Worm (Caenorhabditis elegans) whole organism, L2 larva: ENCODE measurements around the gene rsf-1.
A peak's percentile ranks its signal among the peaks of the same experiment; 100 is the strongest.

Experiments
- C34F6.9 ChIP-seq: fragments of 150-350 bp; optimal IDR thresholded peaks from 2 replicates; lab custom pipeline; 2014; ENCODE audit warnings: missing biosample characterization, missing genetic modification characterization
- F13H6.1 ChIP-seq: sonication (generic microtip); optimal IDR thresholded peaks from 2 replicates; lab custom pipeline; 2016; ENCODE audit warnings: missing genetic modification characterization, missing compliant biosample characterization
- R02D3.7 ChIP-seq: fragments of 150-350 bp; optimal IDR thresholded peaks from 2 replicates; lab custom pipeline; 2014; ENCODE audit warnings: missing biosample characterization, missing genetic modification characterization
- Y55F3AM.14 ChIP-seq: fragments of 200-800 bp; sonication (Bioruptor generic); optimal IDR thresholded peaks from 2 replicates; lab custom pipeline; 2018; ENCODE audit warnings: mild to moderate bottlenecking, missing genetic modification characterization, missing compliant biosample characterization
- ZK546.5 ChIP-seq: sonication (generic microtip); optimal IDR thresholded peaks from 2 replicates; lab custom pipeline; 2017; ENCODE audit warnings: missing biosample characterization, missing genetic modification characterization
- alr-1 ChIP-seq: fragments of 150-350 bp; optimal IDR thresholded peaks from 2 replicates; lab custom pipeline; 2014; ENCODE audit warnings: missing biosample characterization, missing genetic modification characterization
- aly-2 ChIP-seq: fragments of 150-350 bp; optimal IDR thresholded peaks from 2 replicates; lab custom pipeline; 2014; ENCODE audit warnings: missing biosample characterization, missing genetic modification characterization
- ama-1 ChIP-seq: fragments of 150-350 bp; optimal IDR thresholded peaks from 2 replicates; lab custom pipeline; 2018; ENCODE audit warnings: inconsistent platforms
- blmp-1 ChIP-seq: sonication (generic microtip); optimal IDR thresholded peaks from 2 replicates; lab custom pipeline; 2017; ENCODE audit warnings: missing genetic modification characterization, mild to moderate bottlenecking, missing compliant biosample characterization, antibody characterized with exemption, moderate library complexity; ENCODE audit not compliant: insufficient read depth
- ceh-16 ChIP-seq: fragments of 150-350 bp; optimal IDR thresholded peaks from 2 replicates; lab custom pipeline; 2014; ENCODE audit warnings: missing biosample characterization, missing genetic modification characterization
- ceh-82 ChIP-seq: fragments of 150-350 bp; optimal IDR thresholded peaks from 2 replicates; lab custom pipeline; 2014; ENCODE audit warnings: missing biosample characterization, missing genetic modification characterization
- crh-2 ChIP-seq: sonication (generic microtip); optimal IDR thresholded peaks from 2 replicates; lab custom pipeline; 2017; ENCODE audit warnings: missing biosample characterization, missing genetic modification characterization
- dmd-4 ChIP-seq: sonication (generic microtip); optimal IDR thresholded peaks from 2 replicates; lab custom pipeline; 2017; ENCODE audit warnings: missing biosample characterization, missing genetic modification characterization
- egl-27 ChIP-seq: sonication (generic microtip); optimal IDR thresholded peaks from 3 replicates; lab custom pipeline; 2017; ENCODE audit warnings: missing biosample characterization, missing genetic modification reagents, missing genetic modification characterization
- elt-1 ChIP-seq: fragments of 150-350 bp; optimal IDR thresholded peaks from 2 replicates; lab custom pipeline; 2014; ENCODE audit warnings: missing biosample characterization, missing genetic modification characterization
- elt-3 ChIP-seq: sonication (generic microtip); optimal IDR thresholded peaks from 2 replicates; lab custom pipeline; 2017; ENCODE audit warnings: missing biosample characterization, missing genetic modification characterization
- fos-1 ChIP-seq: fragments of 150-350 bp; optimal IDR thresholded peaks from 2 replicates; lab custom pipeline; 2014; ENCODE audit warnings: missing biosample characterization, missing genetic modification characterization
- gmeb-1 ChIP-seq: fragments of 150-350 bp; optimal IDR thresholded peaks from 2 replicates; lab custom pipeline; 2014; ENCODE audit warnings: missing biosample characterization, missing genetic modification characterization
- lin-11 ChIP-seq: fragments of 150-350 bp; sonication (generic microtip); optimal IDR thresholded peaks from 2 replicates; lab custom pipeline; 2014; ENCODE audit warnings: missing biosample characterization, missing genetic modification characterization, inconsistent platforms, mixed read lengths
- lin-13 ChIP-seq: fragments of 150-350 bp; optimal IDR thresholded peaks from 2 replicates; lab custom pipeline; 2014; ENCODE audit warnings: missing biosample characterization, missing genetic modification reagents, missing genetic modification characterization
- lin-39 ChIP-seq: fragments of 150-350 bp; optimal IDR thresholded peaks from 2 replicates; lab custom pipeline; 2014; ENCODE audit warnings: missing biosample characterization, missing genetic modification reagents, missing genetic modification characterization
- lsy-2 ChIP-seq, 2 experiments: fragments of 150-350 bp in 1 of 2; sonication (generic microtip) in 1 of 2; optimal IDR thresholded peaks; 2 replicates each; lab custom pipeline; 2014 to 2017; ENCODE audit warnings: missing biosample characterization in 2 of 2, missing genetic modification characterization in 2 of 2
- mab-5 ChIP-seq: fragments of 150-350 bp; optimal IDR thresholded peaks from 2 replicates; lab custom pipeline; 2014; ENCODE audit warnings: missing biosample characterization, missing genetic modification characterization
- mbf-1 ChIP-seq: sonication (generic microtip); optimal IDR thresholded peaks from 2 replicates; lab custom pipeline; 2017; ENCODE audit warnings: missing biosample characterization, missing genetic modification characterization
- mdl-1 ChIP-seq, 2 experiments: fragments of 150-350 bp in 1 of 2; sonication (generic microtip) in 1 of 2; optimal IDR thresholded peaks; 2 replicates each; lab custom pipeline; 2017; ENCODE audit warnings: missing biosample characterization in 2 of 2, missing genetic modification characterization in 2 of 2
- nhr-10 ChIP-seq: sonication (generic microtip); optimal IDR thresholded peaks from 2 replicates; lab custom pipeline; 2017; ENCODE audit warnings: missing biosample characterization, missing genetic modification characterization
- nhr-11 ChIP-seq: fragments of 150-350 bp; optimal IDR thresholded peaks from 2 replicates; lab custom pipeline; 2014; ENCODE audit warnings: missing biosample characterization, missing genetic modification characterization
- nhr-12 ChIP-seq: fragments of 150-350 bp; optimal IDR thresholded peaks from 2 replicates; lab custom pipeline; 2014; ENCODE audit warnings: missing biosample characterization, missing genetic modification characterization
- nhr-129 ChIP-seq: fragments of 150-350 bp; optimal IDR thresholded peaks from 2 replicates; lab custom pipeline; 2014; ENCODE audit warnings: missing biosample characterization, missing genetic modification characterization
- nhr-21 ChIP-seq: fragments of 150-350 bp; optimal IDR thresholded peaks from 2 replicates; lab custom pipeline; 2014; ENCODE audit warnings: missing biosample characterization, missing genetic modification characterization
- nhr-23 ChIP-seq: fragments of 150-350 bp; optimal IDR thresholded peaks from 2 replicates; lab custom pipeline; 2014; ENCODE audit warnings: missing biosample characterization, missing genetic modification reagents, missing genetic modification characterization
- nhr-237 ChIP-seq: fragments of 150-350 bp; optimal IDR thresholded peaks from 2 replicates; lab custom pipeline; 2014; ENCODE audit warnings: missing biosample characterization, missing genetic modification characterization
- nhr-25 ChIP-seq: fragments of 150-350 bp; sonication (generic microtip); optimal IDR thresholded peaks from 3 replicates; lab custom pipeline; 2014; ENCODE audit warnings: missing biosample characterization, missing genetic modification characterization
- nhr-6 ChIP-seq: fragments of 150-350 bp; optimal IDR thresholded peaks from 2 replicates; lab custom pipeline; 2014; ENCODE audit warnings: missing biosample characterization, missing genetic modification characterization
- nhr-77 ChIP-seq: fragments of 150-350 bp; optimal IDR thresholded peaks from 2 replicates; lab custom pipeline; 2014; ENCODE audit warnings: missing biosample characterization, missing genetic modification characterization
- peb-1 ChIP-seq: fragments of 150-350 bp; optimal IDR thresholded peaks from 2 replicates; lab custom pipeline; 2014; ENCODE audit warnings: missing biosample characterization, missing genetic modification characterization
- sem-4 ChIP-seq: fragments of 150-350 bp; optimal IDR thresholded peaks from 2 replicates; lab custom pipeline; 2014; ENCODE audit warnings: missing biosample characterization, missing genetic modification reagents, missing genetic modification characterization
- skn-1 ChIP-seq: sonication (generic microtip); optimal IDR thresholded peaks from 2 replicates; lab custom pipeline; 2017; ENCODE audit warnings: missing biosample characterization, missing genetic modification characterization
- sma-3 ChIP-seq: sonication (generic microtip); optimal IDR thresholded peaks from 2 replicates; lab custom pipeline; 2016; ENCODE audit warnings: missing genetic modification reagents, missing genetic modification characterization, missing compliant biosample characterization
- sma-9 ChIP-seq, 2 experiments: fragments of 150-350 bp in 1 of 2; sonication (generic microtip) in 1 of 2; optimal IDR thresholded peaks; 2 replicates each; lab custom pipeline; 2014 to 2016; ENCODE audit warnings: missing genetic modification characterization in 2 of 2, mild to moderate bottlenecking in 1 of 2, missing biosample characterization in 1 of 2, missing compliant biosample characterization in 1 of 2, missing genetic modification reagents in 1 of 2, moderate library complexity in 1 of 2
- snpc-4 ChIP-seq: fragments of 150-350 bp; optimal IDR thresholded peaks from 2 replicates; lab custom pipeline; 2014; ENCODE audit warnings: missing biosample characterization, missing genetic modification characterization
- unc-39 ChIP-seq: fragments of 150-350 bp; optimal IDR thresholded peaks from 2 replicates; lab custom pipeline; 2014; ENCODE audit warnings: missing biosample characterization, missing genetic modification characterization
- unc-55 ChIP-seq: fragments of 150-350 bp; sonication (generic microtip); optimal IDR thresholded peaks from 3 replicates; lab custom pipeline; 2014; ENCODE audit warnings: missing biosample characterization, missing genetic modification reagents, missing genetic modification characterization
- unc-62 ChIP-seq: fragments of 150-350 bp; optimal IDR thresholded peaks from 2 replicates; lab custom pipeline; 2014; ENCODE audit warnings: missing biosample characterization, missing genetic modification reagents, missing genetic modification characterization
- zag-1 ChIP-seq: fragments of 150-350 bp; optimal IDR thresholded peaks from 2 replicates; lab custom pipeline; 2014; ENCODE audit warnings: missing biosample characterization, missing genetic modification characterization
- ztf-1 ChIP-seq: fragments of 200-800 bp; sonication (Bioruptor generic); conservative IDR thresholded peaks from 2 replicates; pipeline ENCODE4 v1.3.6; 2022; ENCODE audit warnings: missing genetic modification characterization, missing compliant biosample characterization
- ztf-11 ChIP-seq: sonication (generic microtip); optimal IDR thresholded peaks from 2 replicates; lab custom pipeline; 2017; ENCODE audit warnings: missing biosample characterization, missing genetic modification characterization
- ztf-4 ChIP-seq: fragments of 150-350 bp; optimal IDR thresholded peaks from 2 replicates; lab custom pipeline; 2014; ENCODE audit warnings: missing biosample characterization, missing genetic modification characterization

The rsf-1 gene

DNA sequence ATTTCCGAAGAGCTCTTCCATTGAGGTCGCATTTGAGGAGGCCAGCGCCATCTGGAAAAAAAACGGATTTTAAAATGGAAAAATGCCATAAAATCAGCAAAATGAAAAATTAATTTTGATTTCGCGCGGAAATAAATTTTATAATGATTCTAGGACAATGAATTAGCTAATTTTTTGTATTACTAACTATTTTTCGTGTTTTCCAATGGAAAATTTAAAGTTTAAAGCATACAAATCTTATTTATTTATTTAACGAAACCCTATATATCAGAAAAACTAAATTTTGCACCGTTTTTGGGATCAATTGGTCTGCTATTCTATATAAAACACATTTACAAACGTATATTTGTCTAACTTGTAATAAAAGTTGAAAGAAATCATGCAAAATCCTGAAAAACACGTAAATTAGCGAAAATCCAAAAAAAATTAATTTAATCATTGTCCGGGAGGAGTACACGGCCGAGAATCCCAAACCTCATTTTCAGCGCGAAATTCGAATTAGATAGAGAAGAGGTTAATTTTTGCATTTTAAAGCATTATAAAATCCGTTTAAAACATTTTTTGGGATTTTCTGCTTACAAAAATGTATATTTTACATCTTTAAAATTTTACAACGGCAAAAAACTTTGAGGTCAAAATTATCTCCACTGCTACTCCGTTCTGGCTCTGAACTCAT lies 16.0 kb upstream of the rsf-1 start, which contains the start of gene C47G2.3:
Gene C47G2.3 (minus strand): TSS at position 51 of the 676 bp plus-strand sequence.
- TF ChIP-seq gmeb-1 (tag; lab: Kevin White, UChicago) (peak; percentile 78), nhr-21 (tag; lab: Kevin White, UChicago) (peak; percentile 51), fos-1 (tag; lab: Kevin White, UChicago) (peak; percentile 35), egl-27 (tag; lab: Kevin White, UChicago) (no peak), sma-3 (GFP tag; lab: Kevin White, UChicago) (peak; percentile 64), lsy-2 (tag; optimal IDR thresholded peaks at IDR 0.05; lab: Kevin White, UChicago) (peak in 1 of 2 experiments; percentile 73), sma-9 (GFP tag; optimal IDR thresholded peaks at IDR 0.05; lab: Kevin White, UChicago) (peak; percentile 63), sma-9 (tag; optimal IDR thresholded peaks at IDR 0.05; lab: Kevin White, UChicago) (no peak), snpc-4 (no peak), nhr-25 (tag; lab: Kevin White, UChicago) (peak; percentile 62), unc-55 (peak; percentile 9), lin-13 (no peak), crh-2 (peak; percentile 38)
- TF ChIP-seq, all 48 proteins: peak for 9

ce11 chrII:11293433-11293832 lies 12.8 kb upstream of the rsf-1 start, which contains the start of gene C47G2.4:
Gene C47G2.4, minus strand, starts transcription at chrII:11293606.
- TF ChIP-seq ZK546.5 (no peak), nhr-11 (tag; lab: Kevin White, UChicago) (no peak), nhr-129 (tag; lab: Kevin White, UChicago) (peak; percentile 60), skn-1 (no peak), aly-2 (tag; lab: Kevin White, UChicago) (no peak), sma-3 (GFP tag; lab: Kevin White, UChicago) (peak; percentile 66), R02D3.7 (tag; lab: Kevin White, UChicago) (no peak), mab-5 (tag; lab: Kevin White, UChicago) (no peak), nhr-6 (tag; lab: Kevin White, UChicago) (peak; percentile 10), ztf-4 (tag; lab: Kevin White, UChicago) (peak; percentile 53), nhr-237 (tag; lab: Kevin White, UChicago) (no peak), nhr-21 (tag; lab: Kevin White, UChicago) (peak; percentile 42), ama-1 (lab: Kevin White, UChicago) (no peak), nhr-12 (tag; lab: Kevin White, UChicago) (no peak), nhr-10 (no peak), fos-1 (tag; lab: Kevin White, UChicago) (peak; percentile 17), elt-1 (tag; lab: Kevin White, UChicago) (no peak), unc-39 (tag; lab: Kevin White, UChicago) (no peak), peb-1 (tag; lab: Kevin White, UChicago) (no peak), ceh-16 (tag; lab: Kevin White, UChicago) (peak; percentile 18), lsy-2 (tag; optimal IDR thresholded peaks at IDR 0.05; lab: Kevin White, UChicago) (peak; percentile 37 to 79), egl-27 (tag; lab: Kevin White, UChicago) (peak; percentile 31), ceh-82 (tag; lab: Kevin White, UChicago) (no peak), zag-1 (tag; lab: Kevin White, UChicago) (peak; percentile 3), sma-9 (GFP tag; optimal IDR thresholded peaks at IDR 0.05; lab: Kevin White, UChicago) (peak; percentile 67), sma-9 (tag; optimal IDR thresholded peaks at IDR 0.05; lab: Kevin White, UChicago) (no peak), F13H6.1 (tag; lab: Kevin White, UChicago) (peak; percentile 53), nhr-23 (tag; lab: Kevin White, UChicago) (no peak), alr-1 (no peak), elt-3 (tag; lab: Kevin White, UChicago) (no peak), gmeb-1 (tag; lab: Kevin White, UChicago) (peak; percentile 70), nhr-77 (tag; lab: Kevin White, UChicago) (no peak), lin-11 (tag; lab: Kevin White, UChicago) (peak; percentile 27), nhr-25 (tag; lab: Kevin White, UChicago) (peak; percentile 58), snpc-4 (peak; percentile 12), lin-13 (peak; percentile 79), crh-2 (peak; percentile 76), unc-62 (GFP tag; lab: Kevin White, UChicago) (no peak), mdl-1 (tag; optimal IDR thresholded peaks at IDR 0.05; lab: Kevin White, UChicago) (no peak), unc-55 (peak; percentile 75), Y55F3AM.14 (no peak), lin-39 (tag; lab: Kevin White, UChicago) (no peak), sem-4 (no peak), mbf-1 (tag; lab: Kevin White, UChicago) (no peak), blmp-1 (tag; lab: Kevin White, UChicago) (peak; percentile 34), ztf-1 (no peak), C34F6.9 (peak; percentile 79), dmd-4 (tag; lab: Kevin White, UChicago) (no peak), ztf-11 (tag; lab: Kevin White, UChicago) (no peak)
